Fruit fly (Drosophila melanogaster): Measurements from ENCODE around the gene CG6959.

dm6 chr3R:11812881-11813466 is 56.3 kb downstream of the CG6959 start, which contains the start of gene ClC-a:
- TF ChIP-seq CTCF (optimal IDR thresholded peaks at IDR 0.05) (no peak), CG8478 (optimal IDR thresholded peaks at IDR 0.05) (no peak)

Measured in S2 (cell line).